Worm (Caenorhabditis elegans) whole organism, L4 larva: Measurements from ENCODE around the gene T28B11.1.
A peak's percentile ranks its signal among the peaks of the same experiment; 100 is the strongest.

Experiments used
- F37D6.2 ChIP-seq: sonication (generic microtip); optimal IDR thresholded peaks from 2 replicates; lab custom pipeline; 2016; ENCODE audit warnings: mild to moderate bottlenecking, missing genetic modification characterization, missing compliant biosample characterization
- R02D3.7 ChIP-seq: fragments of 150-350 bp; sonication (generic microtip); optimal IDR thresholded peaks from 3 replicates; lab custom pipeline; 2014; ENCODE audit warnings: missing biosample characterization, missing genetic modification characterization
- T20F7.1 ChIP-seq: fragments of 200-800 bp; sonication (Bioruptor generic); optimal IDR thresholded peaks from 2 replicates; lab custom pipeline; 2018; ENCODE audit warnings: mild to moderate bottlenecking, missing genetic modification characterization, missing compliant biosample characterization
- T26A8.4 ChIP-seq: fragments of 200-800 bp; sonication (Bioruptor generic); IDR thresholded peaks from 2 replicates; pipeline ENCODE4 v1.3.6; 2022; ENCODE audit warnings: missing genetic modification characterization, missing compliant biosample characterization
- Y105C5A.15 ChIP-seq: fragments of 200-800 bp; sonication (Bioruptor generic); IDR thresholded peaks from 2 replicates; pipeline ENCODE4 v1.3.6; 2022; ENCODE audit warnings: missing genetic modification characterization, missing compliant biosample characterization
- aha-1 ChIP-seq: fragments of 150-350 bp; peaks from one replicate; lab custom pipeline; 2014; ENCODE audit warnings: missing biosample characterization, missing genetic modification characterization
- aly-2 ChIP-seq: sonication (generic microtip); optimal IDR thresholded peaks from 2 replicates; lab custom pipeline; 2018; ENCODE audit warnings: missing biosample characterization, missing genetic modification characterization
- attf-4 ChIP-seq: sonication (generic microtip); optimal IDR thresholded peaks from 3 replicates; lab custom pipeline; 2017; ENCODE audit warnings: missing biosample characterization, missing genetic modification characterization
- ceh-32 ChIP-seq: sonication (generic microtip); optimal IDR thresholded peaks from 2 replicates; lab custom pipeline; 2016; ENCODE audit warnings: mild to moderate bottlenecking, missing genetic modification characterization, missing compliant biosample characterization; ENCODE audit not compliant: poor library complexity
- ceh-82 ChIP-seq: sonication (generic microtip); optimal IDR thresholded peaks from 2 replicates; lab custom pipeline; 2017; ENCODE audit warnings: missing biosample characterization, missing genetic modification characterization
- ces-1 ChIP-seq: fragments of 150-350 bp; sonication (generic microtip); optimal IDR thresholded peaks from 4 replicates; lab custom pipeline; 2014; ENCODE audit warnings: missing biosample characterization, missing genetic modification reagents, missing genetic modification characterization
- dmd-6 ChIP-seq: fragments of 200-800 bp; sonication (Bioruptor generic); IDR thresholded peaks from 2 replicates; pipeline ENCODE4 v1.3.6; 2022; ENCODE audit warnings: missing genetic modification reagents, missing genetic modification characterization, missing compliant biosample characterization
- dmd-8 ChIP-seq: fragments of 200-800 bp; sonication (Bioruptor generic); IDR thresholded peaks from 2 replicates; pipeline ENCODE4 v1.3.6; 2022; ENCODE audit warnings: missing genetic modification characterization, missing compliant biosample characterization
- duxl-1 ChIP-seq: sonication (generic microtip); optimal IDR thresholded peaks from 2 replicates; lab custom pipeline; 2016; ENCODE audit warnings: mild to moderate bottlenecking, missing genetic modification characterization, moderate library complexity, missing compliant biosample characterization; ENCODE audit not compliant: poor library complexity
- egl-43 ChIP-seq: fragments of 200-800 bp; sonication (Bioruptor generic); IDR thresholded peaks from 2 replicates; pipeline ENCODE4 v1.3.6; 2022; ENCODE audit warnings: missing genetic modification reagents, missing genetic modification characterization, missing compliant biosample characterization
- hlh-11 ChIP-seq: fragments of 200-800 bp; sonication (Bioruptor generic); optimal IDR thresholded peaks from 2 replicates; lab custom pipeline; 2018; ENCODE audit warnings: mild to moderate bottlenecking, missing genetic modification characterization, missing compliant biosample characterization
- lim-7 ChIP-seq: fragments of 200-800 bp; sonication (Bioruptor generic); IDR thresholded peaks from 2 replicates; pipeline ENCODE4 v1.3.6; 2022; ENCODE audit warnings: missing genetic modification characterization, missing compliant biosample characterization
- lin-13 ChIP-seq: fragments of 150-350 bp; optimal IDR thresholded peaks from 2 replicates; lab custom pipeline; 2014; ENCODE audit warnings: missing biosample characterization, missing genetic modification reagents, missing genetic modification characterization
- lin-39 ChIP-seq: fragments of 150-350 bp; optimal IDR thresholded peaks from 2 replicates; lab custom pipeline; 2014; ENCODE audit warnings: missing biosample characterization, missing genetic modification reagents, missing genetic modification characterization
- lsy-2 ChIP-seq, 2 experiments: fragments of 150-350 bp in 1 of 2; sonication (generic microtip) in 1 of 2; optimal IDR thresholded peaks; 2 replicates each; lab custom pipeline; 2014 to 2017; ENCODE audit warnings: missing biosample characterization in 2 of 2, missing genetic modification characterization in 2 of 2
- madf-5 ChIP-seq, 2 experiments: fragments of 200-800 bp; sonication (Bioruptor generic); IDR thresholded peaks; 2 replicates each; pipeline ENCODE4 v1.3.6; 2022; ENCODE audit warnings: missing compliant biosample characterization in 2 of 2, missing genetic modification characterization in 2 of 2
- madf-9 ChIP-seq: fragments of 200-800 bp; sonication (Bioruptor generic); conservative IDR thresholded peaks from 2 replicates; pipeline ENCODE4 v1.3.6; 2022; ENCODE audit warnings: missing genetic modification reagents, missing genetic modification characterization, missing compliant biosample characterization
- mes-2 ChIP-seq: sonication (generic microtip); optimal IDR thresholded peaks from 2 replicates; lab custom pipeline; 2016; ENCODE audit warnings: missing genotype, mild to moderate bottlenecking, missing genetic modification characterization, missing compliant biosample characterization; ENCODE audit not compliant: poor library complexity, severe bottlenecking
- nhr-10 ChIP-seq: fragments of 150-350 bp; optimal IDR thresholded peaks from 2 replicates; lab custom pipeline; 2014; ENCODE audit warnings: missing biosample characterization, missing genetic modification characterization
- nhr-111 ChIP-seq: fragments of 200-800 bp; sonication (Bioruptor generic); optimal IDR thresholded peaks from 2 replicates; lab custom pipeline; 2018; ENCODE audit warnings: mild to moderate bottlenecking, missing genetic modification characterization, missing compliant biosample characterization
- nhr-28 ChIP-seq: fragments of 150-350 bp; optimal IDR thresholded peaks from 2 replicates; lab custom pipeline; 2014; ENCODE audit warnings: missing biosample characterization, missing genetic modification characterization
- nhr-41 ChIP-seq: fragments of 200-800 bp; sonication (Bioruptor generic); IDR thresholded peaks from 2 replicates; pipeline ENCODE4 v1.3.6; 2022; ENCODE audit warnings: missing genetic modification reagents, missing genetic modification characterization, missing compliant biosample characterization
- nhr-48 ChIP-seq: sonication (generic microtip); optimal IDR thresholded peaks from 2 replicates; lab custom pipeline; 2016; ENCODE audit warnings: mild to moderate bottlenecking, missing genetic modification characterization, missing compliant biosample characterization
- nhr-6 ChIP-seq: fragments of 150-350 bp; optimal IDR thresholded peaks from 2 replicates; lab custom pipeline; 2014; ENCODE audit warnings: missing biosample characterization, missing genetic modification characterization
- nhr-76 ChIP-seq: fragments of 150-350 bp; optimal IDR thresholded peaks from 2 replicates; lab custom pipeline; 2014; ENCODE audit warnings: missing biosample characterization, missing genetic modification characterization
- pha-4 ChIP-seq, 2 experiments: fragments of 150-350 bp in 1 of 2; fragments of 200-800 bp in 1 of 2; sonication (Bioruptor generic) in 1 of 2; IDR thresholded peaks in 1 of 2; optimal IDR thresholded peaks in 1 of 2; 2 replicates each; pipeline versions ENCODE4 v1.3.6 to Lab custom; 2014 to 2022; ENCODE audit warnings: missing genetic modification characterization in 2 of 2, missing genetic modification reagents in 2 of 2, missing biosample characterization in 1 of 2, missing compliant biosample characterization in 1 of 2
- saeg-2 ChIP-seq: fragments of 200-800 bp; sonication (Bioruptor generic); IDR thresholded peaks from 2 replicates; pipeline ENCODE4 v1.3.6; 2022; ENCODE audit warnings: missing genetic modification reagents, missing genetic modification characterization, missing compliant biosample characterization
- sdz-12 ChIP-seq: fragments of 200-800 bp; sonication (Bioruptor generic); optimal IDR thresholded peaks from 2 replicates; lab custom pipeline; 2018; ENCODE audit warnings: mild to moderate bottlenecking, missing genetic modification characterization, missing compliant biosample characterization
- set-16 ChIP-seq: fragments of 200-800 bp; sonication (Bioruptor generic); IDR thresholded peaks from 2 replicates; pipeline ENCODE4 v1.3.6; 2022; ENCODE audit warnings: missing genetic modification reagents, missing genetic modification characterization, missing compliant biosample characterization
- spr-1 ChIP-seq: sonication (generic microtip); optimal IDR thresholded peaks from 2 replicates; lab custom pipeline; 2016; ENCODE audit warnings: mild to moderate bottlenecking, missing genetic modification characterization, missing compliant biosample characterization
- vab-7 ChIP-seq: fragments of 200-800 bp; sonication (Bioruptor generic); IDR thresholded peaks from 2 replicates; pipeline ENCODE4 v1.3.6; 2022; ENCODE audit warnings: missing genetic modification reagents, missing genetic modification characterization, missing compliant biosample characterization
- zip-2 ChIP-seq: fragments of 150-350 bp; optimal IDR thresholded peaks from 2 replicates; lab custom pipeline; 2014; ENCODE audit warnings: missing biosample characterization, missing genetic modification characterization
- ztf-11 ChIP-seq: fragments of 150-350 bp; optimal IDR thresholded peaks from 2 replicates; lab custom pipeline; 2014; ENCODE audit warnings: missing biosample characterization, missing genetic modification characterization

Gene T28B11.1

DNA sequence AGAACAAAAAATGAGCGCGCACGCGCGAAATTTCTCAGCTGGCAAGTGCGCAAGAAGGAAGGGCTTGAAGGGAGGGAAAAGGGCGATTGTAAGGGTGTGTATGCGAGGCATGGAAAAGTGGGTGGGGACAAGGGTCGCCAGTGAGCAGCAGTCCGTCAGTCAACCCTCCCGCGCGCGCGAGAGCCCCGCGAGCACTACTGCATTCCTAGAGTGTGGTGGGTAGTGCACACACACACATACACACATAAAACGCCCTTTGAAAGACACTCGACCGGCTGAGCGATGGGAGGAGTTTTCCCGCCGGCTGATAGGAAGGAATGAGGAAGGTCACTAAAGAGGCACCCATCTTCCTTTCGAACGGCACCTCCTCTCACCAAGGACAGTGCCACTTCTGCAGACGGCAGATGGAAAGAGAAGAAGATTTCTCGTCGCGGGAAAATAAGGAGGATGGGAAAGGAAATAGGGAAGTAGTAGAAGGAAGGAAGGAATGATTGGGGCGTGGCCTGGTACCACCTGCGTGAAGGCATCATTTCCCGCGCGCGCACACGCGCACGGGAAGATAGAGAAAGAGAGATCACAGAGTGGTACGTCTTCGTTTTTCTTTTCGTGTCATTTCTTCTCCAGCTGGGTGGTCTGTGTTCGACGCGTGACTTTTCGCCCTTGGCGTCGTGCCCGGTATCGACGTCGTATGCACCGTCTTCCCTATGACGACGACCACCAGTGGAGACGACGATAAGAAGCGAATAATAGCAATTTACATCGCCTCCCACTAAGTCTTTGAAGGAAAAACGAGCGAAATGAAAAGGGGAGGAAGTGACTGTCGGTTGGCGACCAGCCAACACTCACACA lies 15.1 kb downstream of the T28B11.1 start (continued):
- peak; percentile 67 for TF ChIP-seq nhr-28 (tag; lab: Kevin White, UChicago)
- no peak for TF ChIP-seq duxl-1 (tag; lab: Kevin White, UChicago)
- no peak for TF ChIP-seq saeg-2 (GFP tag; lab: Robert Waterston, UW)
- peak; percentile 57 for TF ChIP-seq nhr-10
- TF ChIP-seq nhr-41, result no peak
- TF ChIP-seq dmd-8 (GFP tag; lab: Robert Waterston, UW), result no peak
- no peak for TF ChIP-seq R02D3.7 (tag; lab: Kevin White, UChicago)
- no peak for TF ChIP-seq madf-5 (GFP tag; IDR thresholded peaks at IDR 0.05; lab: Robert Waterston, UW)
- TF ChIP-seq T20F7.1, result no peak
- no peak for TF ChIP-seq ces-1 (GFP tag; lab: Kevin White, UChicago)
- TF ChIP-seq nhr-48 (tag; lab: Kevin White, UChicago), result peak; percentile 52
- TF ChIP-seq set-16 (GFP tag; lab: Robert Waterston, UW), result peak; percentile 90
- peak; percentile 99 for TF ChIP-seq aha-1 (tag; lab: Kevin White, UChicago)
- TF ChIP-seq nhr-111, result no peak
- no peak for TF ChIP-seq nhr-76 (tag; lab: Kevin White, UChicago)
- no peak for TF ChIP-seq zip-2 (tag; lab: Kevin White, UChicago)
- TF ChIP-seq mes-2, result peak; percentile 31
- no peak for TF ChIP-seq nhr-6 (tag; lab: Kevin White, UChicago)
- peak; percentile 8 for TF ChIP-seq F37D6.2
- no peak for TF ChIP-seq ceh-82 (tag; lab: Kevin White, UChicago)
- TF ChIP-seq pha-4 (GFP tag; IDR thresholded peaks at IDR 0.05; lab: Robert Waterston, UW), result no peak
- TF ChIP-seq pha-4 (tag; optimal IDR thresholded peaks at IDR 0.05; lab: Kevin White, UChicago), result no peak
- peak; percentile 33; the same call in 1 of the 2 replicates for TF ChIP-seq vab-7 (GFP tag; lab: Robert Waterston, UW)
- peak; percentile 61; the same call in 1 of the 2 replicates for TF ChIP-seq egl-43
- TF ChIP-seq ceh-32 (tag; lab: Kevin White, UChicago), result no peak
- TF ChIP-seq dmd-6 (GFP tag; lab: Robert Waterston, UW), result peak; percentile 20; the same call in 1 of the 2 replicates
- TF ChIP-seq sdz-12 (GFP tag; lab: Kevin White, UChicago), result no peak
- no peak for TF ChIP-seq Y105C5A.15 (GFP tag; lab: Robert Waterston, UW)
- TF ChIP-seq lsy-2 (tag; optimal IDR thresholded peaks at IDR 0.05; lab: Kevin White, UChicago), result peak; percentile 29 to 44
- TF ChIP-seq aly-2 (tag; lab: Kevin White, UChicago), result no peak
- TF ChIP-seq T26A8.4, result 0 out of 2 replicates have a peak, but pooled peaks have one; percentile 15
- TF ChIP-seq lin-13, result no peak
- TF ChIP-seq lim-7 (GFP tag; lab: Robert Waterston, UW), result no peak
- peak; percentile 95 for TF ChIP-seq hlh-11 (tag; lab: Kevin White, UChicago)
- no peak for TF ChIP-seq ztf-11 (tag; lab: Kevin White, UChicago)
- no peak for TF ChIP-seq madf-9 (GFP tag; lab: Robert Waterston, UW)
- TF ChIP-seq lin-39 (tag; lab: Kevin White, UChicago), result no peak
- no peak for TF ChIP-seq attf-4 (tag; lab: Kevin White, UChicago)
- TF ChIP-seq spr-1, result no peak
